Fruit fly (Drosophila melanogaster): Measurements from ENCODE around the gene ko.

DNA sequence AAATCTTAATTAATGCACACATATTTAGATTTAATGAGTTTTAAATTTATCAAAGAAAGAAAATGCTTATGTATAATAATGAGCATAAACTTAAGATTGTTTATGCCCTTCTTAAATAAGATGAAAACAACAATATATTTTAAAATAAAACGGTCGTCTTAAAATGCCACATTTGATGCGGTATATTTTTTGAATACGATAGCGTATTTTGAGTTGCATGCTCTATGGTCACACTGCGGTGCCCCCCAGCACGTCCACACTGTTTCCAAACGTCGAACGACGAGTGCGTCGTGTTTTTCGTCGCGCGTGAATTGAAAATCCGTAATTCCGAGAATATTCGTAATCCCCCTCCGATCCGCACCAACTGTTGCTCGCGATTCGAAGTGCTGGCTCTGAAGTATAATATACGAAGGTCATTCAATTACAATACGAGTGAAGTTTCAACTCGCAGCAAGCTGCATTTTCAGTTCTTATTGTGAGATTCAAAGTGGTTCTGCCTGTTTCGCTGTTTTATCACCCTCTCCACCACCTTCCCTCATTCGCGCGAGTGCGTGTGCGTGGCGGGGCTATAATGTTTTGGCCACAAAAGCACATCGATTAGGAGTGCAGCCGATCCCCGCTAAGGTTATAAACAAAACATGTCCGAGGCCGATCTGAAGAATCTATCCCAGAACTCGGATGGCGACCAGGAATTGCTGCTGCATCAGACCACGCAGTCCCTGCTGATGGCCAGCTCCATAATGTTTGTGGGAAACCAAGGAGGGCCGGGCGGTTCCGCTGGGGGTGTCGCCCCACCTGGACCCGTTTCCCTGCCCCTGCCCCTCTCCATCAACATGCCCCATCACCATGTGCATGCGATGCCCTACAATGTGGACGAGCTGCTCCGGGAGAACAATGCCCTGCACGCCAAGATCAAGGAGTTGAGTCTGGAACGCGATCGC, 96.4 kb downstream of the ko start, which contains the start of gene siz:
- no peak for TF ChIP-seq Blimp-1 (GFP tag; optimal IDR thresholded peaks at IDR 0.05)
- no peak for TF ChIP-seq Gug (GFP tag; IDR thresholded peaks at IDR 0.05)
